Fruit fly (Drosophila melanogaster) whole organism, embryonic: Measurements from ENCODE around the gene SamDC.
A peak's percentile ranks its signal among the peaks of the same experiment; 100 is the strongest.

Source experiments
- Ada2b ChIP-seq: fragments of 200-800 bp; sonication (Bioruptor generic); IDR thresholded peaks from 2 replicates; pipeline ENCODE4 v1.3.6; 2022; ENCODE audit warnings: missing biosample characterization, missing genetic modification characterization
- Asciz ChIP-seq: fragments of 200-800 bp; sonication (Bioruptor generic); optimal IDR thresholded peaks from 2 replicates; lab custom pipeline; 2017; ENCODE audit warnings: missing biosample characterization, mild to moderate bottlenecking, missing genetic modification characterization, missing genetic modification reagents
- Atf-2 ChIP-seq: fragments of 200-800 bp; sonication (Bioruptor generic); optimal IDR thresholded peaks from 2 replicates; lab custom pipeline; 2016; ENCODE audit warnings: missing biosample characterization, missing genetic modification characterization
- Atf6 ChIP-seq: fragments of 200-800 bp; sonication (Bioruptor generic); IDR thresholded peaks from 2 replicates; pipeline ENCODE4 v1.3.6; 2022; ENCODE audit warnings: missing biosample characterization, missing genetic modification characterization
- Awh ChIP-seq: fragments of 200-800 bp; sonication (Bioruptor generic); IDR thresholded peaks from 2 replicates; pipeline ENCODE4, ENCODE4 v1.3.6; 2022; ENCODE audit warnings: missing biosample characterization, missing genetic modification characterization
- CG10366 ChIP-seq: fragments of 200-800 bp; sonication (Bioruptor generic); IDR thresholded peaks from 2 replicates; pipeline ENCODE4 v1.3.6; 2022; ENCODE audit warnings: missing biosample characterization, missing genetic modification characterization
- CG11456 ChIP-seq: fragments of 200-800 bp; sonication (Bioruptor generic); IDR thresholded peaks from 3 replicates; pipeline ENCODE4 v1.3.6; 2022; ENCODE audit warnings: missing biosample characterization, missing genetic modification characterization
- CG12299 ChIP-seq: fragments of 200-800 bp; sonication (Bioruptor generic); optimal IDR thresholded peaks from 2 replicates; lab custom pipeline; 2018; ENCODE audit warnings: missing biosample characterization, mild to moderate bottlenecking, missing genetic modification characterization
- CG12744 ChIP-seq: fragments of 200-800 bp; sonication (Bioruptor generic); optimal IDR thresholded peaks from 2 replicates; lab custom pipeline; 2016; ENCODE audit warnings: missing biosample characterization, missing genetic modification characterization
- CG13894 ChIP-seq: fragments of 200-800 bp; sonication (Bioruptor generic); optimal IDR thresholded peaks from 3 replicates; lab custom pipeline; 2018; ENCODE audit warnings: missing biosample characterization, mild to moderate bottlenecking, missing genetic modification characterization, moderate library complexity
- CG14965 ChIP-seq: fragments of 200-800 bp; sonication (Bioruptor generic); optimal IDR thresholded peaks from 2 replicates; lab custom pipeline; 2016; ENCODE audit warnings: missing biosample characterization, missing genetic modification characterization, borderline replicate concordance
- CG15514 ChIP-seq: fragments of 200-800 bp; sonication (Bioruptor generic); optimal IDR thresholded peaks from 3 replicates; lab custom pipeline; 2017; ENCODE audit warnings: missing biosample characterization, missing genetic modification characterization, mild to moderate bottlenecking, moderate library complexity, missing genetic modification reagents
- CG17359 ChIP-seq: fragments of 200-800 bp; sonication (Bioruptor generic); optimal IDR thresholded peaks from 3 replicates; lab custom pipeline; 2018; ENCODE audit warnings: missing biosample characterization, mild to moderate bottlenecking, missing genetic modification characterization, moderate library complexity
- CG2116 ChIP-seq: fragments of 200-800 bp; sonication (Bioruptor generic); optimal IDR thresholded peaks from 3 replicates; lab custom pipeline; 2018; ENCODE audit warnings: missing biosample characterization, mild to moderate bottlenecking, missing genetic modification characterization
- CG6254 ChIP-seq: fragments of 200-800 bp; sonication (Bioruptor generic); optimal IDR thresholded peaks from 3 replicates; lab custom pipeline; 2017; ENCODE audit warnings: mild to moderate bottlenecking, missing biosample characterization, missing genetic modification reagents, missing genetic modification characterization
- CG6689 ChIP-seq: fragments of 200-800 bp; sonication (Bioruptor generic); IDR thresholded peaks from 2 replicates; pipeline ENCODE4 v1.3.6; 2022; ENCODE audit warnings: missing biosample characterization, missing genetic modification characterization
- CG7372 ChIP-seq: fragments of 200-800 bp; sonication (Bioruptor generic); IDR thresholded peaks from 2 replicates; pipeline ENCODE4 v1.3.6; 2022; ENCODE audit warnings: missing biosample characterization, missing genetic modification characterization
- CG7745 ChIP-seq: fragments of 200-800 bp; sonication (Bioruptor generic); optimal IDR thresholded peaks from 2 replicates; lab custom pipeline; 2018; ENCODE audit warnings: missing biosample characterization, mild to moderate bottlenecking, missing genetic modification characterization, moderate library complexity
- CG7928 ChIP-seq: fragments of 200-800 bp; sonication (Bioruptor generic); optimal IDR thresholded peaks from 2 replicates; lab custom pipeline; 2017; ENCODE audit warnings: missing biosample characterization, mild to moderate bottlenecking, missing genetic modification characterization
- CG7963 ChIP-seq: fragments of 200-800 bp; sonication (Bioruptor generic); IDR thresholded peaks from 3 replicates; pipeline ENCODE4 v1.3.6; 2022; ENCODE audit warnings: missing biosample characterization, missing genetic modification characterization; ENCODE audit not compliant: partially characterized antibody
- CG8359 ChIP-seq: fragments of 200-800 bp; sonication (Bioruptor generic); optimal IDR thresholded peaks from 2 replicates; lab custom pipeline; 2017; ENCODE audit warnings: missing biosample characterization, mild to moderate bottlenecking, missing genetic modification characterization, borderline replicate concordance
- CG8924 ChIP-seq: fragments of 200-800 bp; optimal IDR thresholded peaks from 3 replicates; lab custom pipeline; 2019; ENCODE audit warnings: missing biosample characterization, mild to moderate bottlenecking, missing genetic modification characterization, moderate library complexity
- CG9932 ChIP-seq: fragments of 200-800 bp; sonication (Bioruptor generic); IDR thresholded peaks from 2 replicates; pipeline ENCODE4 v1.3.6; 2022; ENCODE audit warnings: missing biosample characterization, missing genetic modification characterization
- Dip2 ChIP-seq: fragments of 200-800 bp; sonication (Bioruptor generic); IDR thresholded peaks from 2 replicates; pipeline ENCODE4 v1.3.6; 2022; ENCODE audit warnings: missing biosample characterization, missing genetic modification characterization
- Fer2 ChIP-seq: fragments of 200-800 bp; sonication (Bioruptor generic); optimal IDR thresholded peaks from 2 replicates; lab custom pipeline; 2018; ENCODE audit warnings: missing biosample characterization, mild to moderate bottlenecking, missing genetic modification characterization, moderate library complexity
- HHEX ChIP-seq: fragments of 200-800 bp; sonication (Bioruptor generic); optimal IDR thresholded peaks from 3 replicates; lab custom pipeline; 2017; ENCODE audit warnings: missing biosample characterization, mild to moderate bottlenecking, missing genetic modification characterization, missing genetic modification reagents
- HLHmδ ChIP-seq: fragments of 200-800 bp; sonication (Bioruptor generic); optimal IDR thresholded peaks from 2 replicates; lab custom pipeline; 2018; ENCODE audit warnings: missing biosample characterization, mild to moderate bottlenecking, missing genetic modification characterization, moderate library complexity
- Mes4 ChIP-seq: fragments of 200-800 bp; sonication (Bioruptor generic); optimal IDR thresholded peaks from 2 replicates; lab custom pipeline; 2016; ENCODE audit warnings: missing biosample characterization, missing genetic modification characterization
- Oli ChIP-seq: fragments of 200-800 bp; sonication (Bioruptor generic); optimal IDR thresholded peaks from 2 replicates; lab custom pipeline; 2018; ENCODE audit warnings: missing biosample characterization, mild to moderate bottlenecking, missing genetic modification characterization, moderate library complexity
- Sox100B ChIP-seq: fragments of 200-800 bp; sonication (Bioruptor generic); optimal IDR thresholded peaks from 3 replicates; lab custom pipeline; 2018; ENCODE audit warnings: missing biosample characterization, mild to moderate bottlenecking, missing genetic modification characterization
- Sox102F ChIP-seq: fragments of 200-800 bp; sonication (Bioruptor generic); optimal IDR thresholded peaks from 2 replicates; lab custom pipeline; 2018; ENCODE audit warnings: missing biosample characterization, mild to moderate bottlenecking, missing genetic modification characterization, moderate library complexity
- Usf ChIP-seq: fragments of 200-800 bp; sonication (Bioruptor generic); optimal IDR thresholded peaks from 2 replicates; lab custom pipeline; 2017; ENCODE audit warnings: missing genotype, missing biosample characterization, missing genetic modification characterization
- bbx ChIP-seq: fragments of 200-800 bp; sonication (Bioruptor generic); IDR thresholded peaks from 2 replicates; pipeline ENCODE4 v1.3.6; 2022; ENCODE audit warnings: missing biosample characterization, missing genetic modification characterization; ENCODE audit not compliant: partially characterized antibody
- chinmo ChIP-seq: fragments of 200-800 bp; sonication (Bioruptor generic); IDR thresholded peaks from 4 replicates; pipeline ENCODE4 v1.3.6; 2022; ENCODE audit warnings: missing biosample characterization, missing genetic modification characterization; ENCODE audit not compliant: partially characterized antibody
- crp ChIP-seq, 2 experiments: fragments of 200-800 bp; sonication (Bioruptor generic); optimal IDR thresholded peaks; 2 replicates in 1 of 2; 3 replicates in 1 of 2; lab custom pipeline; 2017; ENCODE audit warnings: missing biosample characterization in 2 of 2, missing genetic modification characterization in 2 of 2, mild to moderate bottlenecking in 1 of 2, moderate library complexity in 1 of 2
- dmrt99B ChIP-seq: fragments of 200-800 bp; sonication (Bioruptor generic); optimal IDR thresholded peaks from 2 replicates; lab custom pipeline; 2018; ENCODE audit warnings: missing biosample characterization, mild to moderate bottlenecking, missing genetic modification characterization, moderate library complexity
- lbe ChIP-seq: fragments of 200-800 bp; sonication (Bioruptor generic); optimal IDR thresholded peaks from 2 replicates; lab custom pipeline; 2016; ENCODE audit warnings: missing biosample characterization, mild to moderate bottlenecking, missing genetic modification characterization
- lilli ChIP-seq: fragments of 200-800 bp; sonication (Bioruptor generic); optimal IDR thresholded peaks from 3 replicates; lab custom pipeline; 2016; ENCODE audit warnings: missing biosample characterization, missing genetic modification characterization
- phol ChIP-seq: fragments of 200-800 bp; sonication (Bioruptor generic); optimal IDR thresholded peaks from 3 replicates; lab custom pipeline; 2018; ENCODE audit warnings: missing biosample characterization, mild to moderate bottlenecking, missing genetic modification characterization, moderate library complexity
- row ChIP-seq: fragments of 200-800 bp; sonication (Bioruptor generic); IDR thresholded peaks from 3 replicates; pipeline ENCODE4 v1.3.6; 2022; ENCODE audit warnings: missing biosample characterization, missing genetic modification characterization
- sens ChIP-seq: fragments of 200-800 bp; sonication (Bioruptor generic); peaks from one replicate; lab custom pipeline; 2016; ENCODE audit warnings: missing biosample characterization, missing genetic modification characterization
- sim ChIP-seq: fragments of 200-800 bp; sonication (Bioruptor generic); IDR thresholded peaks from 2 replicates; pipeline ENCODE4 v1.3.6; 2022; ENCODE audit warnings: missing biosample characterization, missing genetic modification characterization
- stc ChIP-seq: fragments of 200-800 bp; sonication (Bioruptor generic); IDR thresholded peaks from 2 replicates; pipeline ENCODE4 v1.3.6; 2022; ENCODE audit warnings: missing biosample characterization, missing genetic modification characterization
- stwl ChIP-seq: fragments of 200-800 bp; sonication (Bioruptor generic); optimal IDR thresholded peaks from 3 replicates; lab custom pipeline; 2018; ENCODE audit warnings: missing biosample characterization, mild to moderate bottlenecking, missing genetic modification characterization, moderate library complexity
- tap ChIP-seq: fragments of 200-800 bp; optimal IDR thresholded peaks from 3 replicates; lab custom pipeline; 2019; ENCODE audit warnings: missing biosample characterization, mild to moderate bottlenecking, missing genetic modification characterization, moderate library complexity
- tin ChIP-seq: fragments of 200-800 bp; sonication (Bioruptor generic); optimal IDR thresholded peaks from 3 replicates; lab custom pipeline; 2016; ENCODE audit warnings: missing biosample characterization, missing genetic modification characterization
- unc-4 ChIP-seq: fragments of 200-800 bp; sonication (Bioruptor generic); IDR thresholded peaks from 2 replicates; pipeline ENCODE4 v1.3.6; 2022; ENCODE audit warnings: missing biosample characterization, missing genetic modification characterization; ENCODE audit not compliant: partially characterized antibody

SamDC gene

dm6 chr2L:10375464-10376236 lies 36.4 kb downstream of the SamDC start, which contains the start of the genes CG33303 and dpr19 (continued):
- TF ChIP-seq CG11456 (GFP tag; lab: Robert Waterston, UW) = 0 out of 3 replicates have a peak, but pooled peaks have one; percentile 13
- peak; percentile 48 for TF ChIP-seq Fer2 (tag; lab: Kevin White, UChicago)
- TF ChIP-seq Sox100B (GFP tag; lab: Kevin White, UChicago) = peak; percentile 83
- TF ChIP-seq CG14965 (GFP tag; lab: Kevin White, UChicago) = no peak
- 0 out of 4 replicates have a peak, but pooled peaks have one; percentile 41 for TF ChIP-seq chinmo (GFP tag; lab: Robert Waterston, UW)
- peak; percentile 9 for TF ChIP-seq Asciz (GFP tag; lab: Kevin White, UChicago)
- peak; percentile 84 for TF ChIP-seq CG17359 (tag; lab: Kevin White, UChicago)
- peak; percentile 53 for TF ChIP-seq CG7372
- peak; percentile 17; the same call in 1 of the 2 replicates for TF ChIP-seq CG9932 (GFP tag; lab: Robert Waterston, UW)
- TF ChIP-seq Atf6 (GFP tag; lab: Robert Waterston, UW) = peak; percentile 70
- TF ChIP-seq dmrt99B = peak; percentile 80
- TF ChIP-seq Usf (GFP tag; lab: Kevin White, UChicago) = no peak
- peak; percentile 83 for TF ChIP-seq row (GFP tag; lab: Robert Waterston, UW)
- no peak for TF ChIP-seq unc-4
- no peak for TF ChIP-seq Atf-2
- no peak for TF ChIP-seq Sox102F (GFP tag; lab: Kevin White, UChicago)
- TF ChIP-seq CG15514 = peak; percentile 69
- TF ChIP-seq tap = peak; percentile 76
- TF ChIP-seq Mes4 (GFP tag; lab: Kevin White, UChicago) = no peak
- no peak for TF ChIP-seq CG7963 (GFP tag; lab: Robert Waterston, UW)
- peak; percentile 3 for TF ChIP-seq CG7745
- TF ChIP-seq sim = 0 out of 2 replicates have a peak, but pooled peaks have one; percentile 45
- peak; percentile 45 for TF ChIP-seq stwl (tag; lab: Kevin White, UChicago)
- TF ChIP-seq stc (GFP tag; lab: Robert Waterston, UW) = peak; percentile 74
- TF ChIP-seq CG7928 (GFP tag; lab: Kevin White, UChicago) = peak; percentile 19
- TF ChIP-seq lilli (GFP tag; lab: Kevin White, UChicago) = peak; percentile 12
- no peak for TF ChIP-seq sens (GFP tag; lab: Kevin White, UChicago)
- TF ChIP-seq CG6254 (GFP tag; lab: Kevin White, UChicago) = peak; percentile 38
- TF ChIP-seq CG2116 (GFP tag; lab: Kevin White, UChicago) = peak; percentile 55
- TF ChIP-seq Awh = peak; percentile 73
- TF ChIP-seq CG8924 (tag; lab: Kevin White, UChicago) = peak; percentile 90
- TF ChIP-seq crp (GFP tag; optimal IDR thresholded peaks at IDR 0.05; lab: Kevin White, UChicago) = peak in 1 of 2 experiments; percentile 79
- TF ChIP-seq CG10366 (GFP tag; lab: Robert Waterston, UW) = peak; percentile 34; the same call in 1 of the 2 replicates
- no peak for TF ChIP-seq HLHmδ (GFP tag; lab: Kevin White, UChicago)
- peak; percentile 68 for TF ChIP-seq CG6689 (GFP tag; lab: Robert Waterston, UW)
- no peak for TF ChIP-seq CG12744 (GFP tag; lab: Kevin White, UChicago)
- TF ChIP-seq CG12299 = peak; percentile 81
- TF ChIP-seq CG13894 (tag; lab: Kevin White, UChicago) = peak; percentile 72
- peak; percentile 42 for TF ChIP-seq Ada2b (GFP tag; lab: Robert Waterston, UW)
- TF ChIP-seq tin = peak; percentile 54
- peak; percentile 64 for TF ChIP-seq Oli (tag; lab: Kevin White, UChicago)
- no peak for TF ChIP-seq Dip2 (GFP tag; lab: Robert Waterston, UW)
- TF ChIP-seq CG8359 (GFP tag; lab: Kevin White, UChicago) = peak; percentile 9
- TF ChIP-seq HHEX = peak; percentile 71
- TF ChIP-seq phol (tag; lab: Kevin White, UChicago) = peak; percentile 90
- TF ChIP-seq lbe (GFP tag; lab: Kevin White, UChicago) = peak; percentile 39
- 0 out of 2 replicates have a peak, but pooled peaks have one; percentile 19 for TF ChIP-seq bbx
